Worm (Caenorhabditis elegans) whole organism, late embryonic: ENCODE results near the gene C03E10.3.

Experiments used
- C08G9.2 ChIP-seq: sonication (generic microtip); optimal IDR thresholded peaks from 2 replicates; lab custom pipeline; 2016; ENCODE audit warnings: mild to moderate bottlenecking, missing genetic modification characterization, moderate library complexity, missing compliant biosample characterization
- C38D4.7 ChIP-seq: fragments of 200-800 bp; sonication (Bioruptor generic); optimal IDR thresholded peaks from 2 replicates; lab custom pipeline; 2018; ENCODE audit warnings: mild to moderate bottlenecking, missing genetic modification characterization, moderate library complexity, missing compliant biosample characterization
- K02D7.2 ChIP-seq: sonication (generic microtip); optimal IDR thresholded peaks from 2 replicates; lab custom pipeline; 2017; ENCODE audit warnings: mild to moderate bottlenecking, missing genetic modification characterization, missing compliant biosample characterization
- K09A11.1 ChIP-seq: sonication (generic microtip); optimal IDR thresholded peaks from 2 replicates; lab custom pipeline; 2017; ENCODE audit warnings: antibody characterized with exemption, mild to moderate bottlenecking, missing genetic modification characterization, missing compliant biosample characterization; ENCODE audit not compliant: insufficient read depth
- Y22D7AL.16 ChIP-seq: sonication (generic microtip); optimal IDR thresholded peaks from 2 replicates; lab custom pipeline; 2016; ENCODE audit warnings: missing genetic modification characterization, missing compliant biosample characterization
- ceh-14 ChIP-seq: sonication (generic microtip); optimal IDR thresholded peaks from 2 replicates; lab custom pipeline; 2016; ENCODE audit warnings: missing genotype, missing genetic modification characterization, missing compliant biosample characterization
- ceh-2 ChIP-seq: sonication (generic microtip); optimal IDR thresholded peaks from 2 replicates; lab custom pipeline; 2016; ENCODE audit warnings: missing genotype, missing genetic modification characterization, missing compliant biosample characterization
- ceh-22 ChIP-seq: sonication (generic microtip); optimal IDR thresholded peaks from 2 replicates; lab custom pipeline; 2017; ENCODE audit warnings: missing biosample characterization, missing genetic modification characterization
- ceh-30 ChIP-seq: fragments of 150-350 bp; optimal IDR thresholded peaks from 2 replicates; lab custom pipeline; 2014; ENCODE audit warnings: missing biosample characterization, missing genetic modification characterization
- ceh-31 ChIP-seq: sonication (generic microtip); optimal IDR thresholded peaks from 2 replicates; lab custom pipeline; 2016; ENCODE audit warnings: missing genetic modification characterization, missing compliant biosample characterization
- ceh-48 ChIP-seq: sonication (generic microtip); optimal IDR thresholded peaks from 2 replicates; lab custom pipeline; 2016; ENCODE audit warnings: missing genetic modification characterization, inconsistent platforms, missing compliant biosample characterization
- ceh-6 ChIP-seq: fragments of 200-800 bp; sonication (Bioruptor generic); optimal IDR thresholded peaks from 2 replicates; lab custom pipeline; 2018; ENCODE audit warnings: mild to moderate bottlenecking, missing genetic modification characterization, missing compliant biosample characterization
- ceh-9 ChIP-seq: sonication (generic microtip); optimal IDR thresholded peaks from 2 replicates; lab custom pipeline; 2016; ENCODE audit warnings: mild to moderate bottlenecking, missing genetic modification characterization, inconsistent platforms, missing compliant biosample characterization
- dmd-4 ChIP-seq: sonication (generic microtip); optimal IDR thresholded peaks from 2 replicates; lab custom pipeline; 2016; ENCODE audit warnings: borderline replicate concordance, missing genetic modification characterization, missing compliant biosample characterization
- elt-2 ChIP-seq: sonication (generic microtip); optimal IDR thresholded peaks from 2 replicates; lab custom pipeline; 2016; ENCODE audit warnings: missing genetic modification reagents, missing genetic modification characterization, missing compliant biosample characterization
- ets-4 ChIP-seq: sonication (generic microtip); optimal IDR thresholded peaks from 2 replicates; lab custom pipeline; 2016; ENCODE audit warnings: missing genetic modification characterization, missing compliant biosample characterization
- fkh-6 ChIP-seq: sonication (generic microtip); optimal IDR thresholded peaks from 2 replicates; lab custom pipeline; 2016; ENCODE audit warnings: missing genetic modification characterization, missing compliant biosample characterization
- gmeb-2 ChIP-seq: sonication (generic microtip); optimal IDR thresholded peaks from 2 replicates; lab custom pipeline; 2016; ENCODE audit warnings: missing genetic modification characterization, inconsistent platforms, missing compliant biosample characterization
- hlh-30 ChIP-seq: sonication (generic microtip); optimal IDR thresholded peaks from 2 replicates; lab custom pipeline; 2017; ENCODE audit warnings: antibody characterized with exemption, missing genetic modification characterization, missing compliant biosample characterization; ENCODE audit not compliant: insufficient read depth
- lim-6 ChIP-seq: sonication (generic microtip); optimal IDR thresholded peaks from 2 replicates; lab custom pipeline; 2016; ENCODE audit warnings: missing genetic modification characterization, missing compliant biosample characterization
- lin-11 ChIP-seq: fragments of 200-800 bp; sonication (Bioruptor generic); optimal IDR thresholded peaks from 2 replicates; lab custom pipeline; 2018; ENCODE audit warnings: mild to moderate bottlenecking, missing genetic modification characterization, missing compliant biosample characterization
- mec-3 ChIP-seq: sonication (generic microtip); optimal IDR thresholded peaks from 2 replicates; lab custom pipeline; 2016; ENCODE audit warnings: borderline replicate concordance, missing genetic modification characterization, missing compliant biosample characterization
- npax-4 ChIP-seq: sonication (generic microtip); optimal IDR thresholded peaks from 2 replicates; lab custom pipeline; 2016; ENCODE audit warnings: missing genetic modification characterization, missing compliant biosample characterization
- pag-3 ChIP-seq: sonication (generic microtip); optimal IDR thresholded peaks from 2 replicates; lab custom pipeline; 2016; ENCODE audit warnings: missing compliant biosample characterization, missing genetic modification characterization, borderline replicate concordance
- pqm-1 ChIP-seq: sonication (generic microtip); optimal IDR thresholded peaks from 2 replicates; lab custom pipeline; 2016; ENCODE audit warnings: missing genetic modification characterization, missing compliant biosample characterization
- pros-1 ChIP-seq: fragments of 150-350 bp; optimal IDR thresholded peaks from 2 replicates; lab custom pipeline; 2014; ENCODE audit warnings: missing biosample characterization, missing genetic modification reagents, missing genetic modification characterization
- rnt-1 ChIP-seq: sonication (generic microtip); optimal IDR thresholded peaks from 2 replicates; lab custom pipeline; 2016; ENCODE audit warnings: missing genetic modification characterization, missing compliant biosample characterization
- sdc-2 ChIP-seq: sonication (generic microtip); optimal IDR thresholded peaks from 2 replicates; lab custom pipeline; 2016; ENCODE audit warnings: missing genotype, missing genetic modification characterization, missing compliant biosample characterization
- sox-4 ChIP-seq: sonication (generic microtip); optimal IDR thresholded peaks from 2 replicates; lab custom pipeline; 2017; ENCODE audit warnings: mild to moderate bottlenecking, missing genetic modification characterization, inconsistent platforms, missing compliant biosample characterization
- syd-9 ChIP-seq: sonication (generic microtip); optimal IDR thresholded peaks from 2 replicates; lab custom pipeline; 2016; ENCODE audit warnings: mild to moderate bottlenecking, missing genetic modification characterization, moderate library complexity, missing compliant biosample characterization
- tbx-7 ChIP-seq: sonication (generic microtip); optimal IDR thresholded peaks from 2 replicates; lab custom pipeline; 2016; ENCODE audit warnings: missing genotype, missing genetic modification characterization, missing compliant biosample characterization
- unc-3 ChIP-seq, 2 experiments: fragments of 200-800 bp in 1 of 2; sonication (Bioruptor generic) in 1 of 2; sonication (generic microtip) in 1 of 2; conservative IDR thresholded peaks in 1 of 2; optimal IDR thresholded peaks in 1 of 2; 2 replicates each; pipeline versions ENCODE4 v1.3.6 to Lab custom; 2016 to 2022; ENCODE audit warnings: missing compliant biosample characterization in 2 of 2, missing genetic modification characterization in 2 of 2, missing genetic modification reagents in 1 of 2
- unc-86 ChIP-seq: sonication (generic microtip); optimal IDR thresholded peaks from 2 replicates; lab custom pipeline; 2016; ENCODE audit warnings: missing genetic modification characterization, missing compliant biosample characterization

Gene C03E10.3

DNA sequence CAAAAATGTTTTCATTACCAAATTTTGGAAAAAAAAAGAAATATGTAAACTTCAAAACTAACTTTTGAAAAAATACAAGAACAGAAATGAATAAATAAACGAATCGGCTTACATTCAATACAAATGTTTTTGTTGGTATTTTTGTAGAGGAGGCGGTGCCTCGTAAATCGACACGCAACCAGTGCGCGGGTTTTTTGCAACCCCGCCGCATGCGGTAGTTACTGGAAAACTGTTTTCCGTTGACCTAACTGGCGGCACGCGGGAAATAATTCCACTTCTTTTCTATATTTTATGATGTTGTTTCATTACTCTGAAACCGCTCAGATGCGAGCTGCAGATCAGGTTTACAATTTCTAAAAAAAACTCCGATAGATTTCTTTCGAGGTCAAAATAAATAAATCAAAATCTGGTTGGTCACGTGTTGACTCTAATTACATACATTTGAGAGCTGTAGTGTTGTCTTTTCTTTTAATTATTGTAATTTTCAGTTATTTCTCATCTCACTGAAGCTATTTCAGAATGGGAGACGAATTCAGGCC is 47.0 kb upstream of the C03E10.3 start, which contains the start of the genes dvc-1 and ima-1 (continued):
- TF ChIP-seq C38D4.7 = peak; percentile 64
- peak; percentile 85 for TF ChIP-seq ceh-14 (tag; lab: Kevin White, UChicago)
- peak; percentile 72 for TF ChIP-seq K09A11.1 (tag; lab: Kevin White, UChicago)
- TF ChIP-seq ceh-6 (GFP tag; lab: Kevin White, UChicago) = peak; percentile 65
- no peak for TF ChIP-seq ceh-30 (tag; lab: Kevin White, UChicago)
- TF ChIP-seq hlh-30 (tag; lab: Kevin White, UChicago) = peak; percentile 70
- no peak for TF ChIP-seq dmd-4 (tag; lab: Kevin White, UChicago)
- peak; percentile 82 for TF ChIP-seq ceh-31 (tag; lab: Kevin White, UChicago)
- peak; percentile 65 for TF ChIP-seq sox-4 (tag; lab: Kevin White, UChicago)
- TF ChIP-seq K02D7.2 = peak; percentile 62
- TF ChIP-seq pag-3 (tag; lab: Kevin White, UChicago) = no peak
- peak; percentile 27 for TF ChIP-seq ceh-48 (tag; lab: Kevin White, UChicago)
- peak; percentile 79 for TF ChIP-seq fkh-6 (tag; lab: Kevin White, UChicago)
- TF ChIP-seq unc-86 (tag; lab: Kevin White, UChicago) = peak; percentile 73
- TF ChIP-seq pros-1 (tag; lab: Kevin White, UChicago) = no peak
- TF ChIP-seq elt-2 (tag; lab: Kevin White, UChicago) = peak; percentile 90
- TF ChIP-seq sdc-2 (tag; lab: Kevin White, UChicago) = peak; percentile 53
- TF ChIP-seq ceh-9 (tag; lab: Kevin White, UChicago) = no peak
- peak; percentile 17 for TF ChIP-seq lin-11 (tag; lab: Kevin White, UChicago)

DNA sequence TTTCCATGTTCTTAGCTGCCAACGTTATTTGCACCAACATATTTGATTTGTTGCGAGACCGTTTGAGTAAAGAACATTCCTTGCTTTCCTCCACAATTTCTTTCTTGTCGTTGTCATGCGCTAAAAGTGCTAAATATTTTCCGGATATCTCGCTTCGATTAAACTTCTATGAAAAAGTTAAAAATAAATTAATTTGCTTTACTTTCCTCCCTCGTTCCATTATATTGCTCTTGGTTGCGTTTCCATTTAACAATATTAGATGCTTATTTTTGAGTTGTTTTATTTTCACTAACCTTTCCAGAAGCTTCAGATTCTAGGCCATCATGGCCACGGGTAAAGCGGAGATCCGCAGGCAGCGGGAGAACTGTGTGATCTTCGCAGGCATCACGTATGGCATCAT is 44.6 kb upstream of the C03E10.3 start, which contains the start of gene pgap-1:
pgap-1 (plus strand) TSS at position 301 of the 400 bp plus-strand sequence.
- no peak for TF ChIP-seq sox-4 (tag; lab: Kevin White, UChicago)

DNA sequence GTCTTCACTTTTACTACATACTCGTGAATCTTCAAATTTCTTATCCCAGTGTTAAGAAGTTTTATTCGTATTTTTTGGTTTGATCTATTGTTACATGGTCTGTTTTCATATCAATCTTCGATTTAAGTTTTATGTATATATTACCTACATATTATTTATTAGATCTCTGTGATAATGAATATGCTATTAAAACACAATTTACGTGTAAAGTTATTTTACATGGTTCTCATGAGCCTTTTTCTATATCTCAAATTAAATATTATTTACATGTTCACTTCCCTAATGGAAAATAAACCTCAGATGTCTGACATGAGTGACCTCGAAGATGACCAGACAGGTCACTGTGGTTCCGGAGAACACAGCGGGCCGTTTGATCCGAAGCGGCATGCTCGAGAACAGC is 41.7 kb upstream of the C03E10.3 start, which contains the start of gene mxl-1:
mxl-1 (plus strand) TSS at position 301 of the 400 bp plus-strand sequence.
- TF ChIP-seq rnt-1 (tag; lab: Kevin White, UChicago) = no peak
- TF ChIP-seq elt-2 (tag; lab: Kevin White, UChicago) = no peak
- TF ChIP-seq lim-6 (tag; lab: Kevin White, UChicago) = no peak
- TF ChIP-seq syd-9 (tag; lab: Kevin White, UChicago) = no peak
- no peak for TF ChIP-seq npax-4 (tag; lab: Kevin White, UChicago)
- no peak for TF ChIP-seq unc-3 (GFP tag; conservative IDR thresholded peaks at IDR 0.05; lab: Robert Waterston, UW)
- TF ChIP-seq unc-3 (tag; optimal IDR thresholded peaks at IDR 0.05; lab: Kevin White, UChicago) = no peak
- no peak for TF ChIP-seq ets-4 (tag; lab: Kevin White, UChicago)
- no peak for TF ChIP-seq ceh-22 (tag; lab: Kevin White, UChicago)

DNA sequence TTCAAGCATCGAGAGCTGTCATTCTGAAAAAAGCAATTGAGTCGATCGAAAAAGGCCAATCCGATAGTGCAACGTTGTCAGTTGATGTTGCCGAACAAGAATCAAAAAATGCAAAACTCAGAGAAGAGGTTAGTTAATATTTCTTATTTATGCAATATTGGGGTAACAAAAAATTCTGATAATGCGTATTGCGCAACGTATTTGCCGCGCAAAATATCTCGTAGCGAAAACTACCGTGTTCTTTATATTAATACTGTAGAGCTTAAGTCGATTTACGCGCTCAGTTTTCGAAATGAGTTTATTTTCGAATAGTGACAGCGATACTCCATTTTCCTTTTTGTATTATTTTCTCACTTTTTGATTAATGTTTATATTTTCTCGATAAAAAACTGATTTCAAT is 41.2 kb upstream of the C03E10.3 start:
- TF ChIP-seq ceh-31 (tag; lab: Kevin White, UChicago) = no peak
- TF ChIP-seq gmeb-2 = no peak
- no peak for TF ChIP-seq ceh-2 (tag; lab: Kevin White, UChicago)
- TF ChIP-seq C08G9.2 (tag; lab: Kevin White, UChicago) = no peak
- no peak for TF ChIP-seq npax-4 (tag; lab: Kevin White, UChicago)

DNA sequence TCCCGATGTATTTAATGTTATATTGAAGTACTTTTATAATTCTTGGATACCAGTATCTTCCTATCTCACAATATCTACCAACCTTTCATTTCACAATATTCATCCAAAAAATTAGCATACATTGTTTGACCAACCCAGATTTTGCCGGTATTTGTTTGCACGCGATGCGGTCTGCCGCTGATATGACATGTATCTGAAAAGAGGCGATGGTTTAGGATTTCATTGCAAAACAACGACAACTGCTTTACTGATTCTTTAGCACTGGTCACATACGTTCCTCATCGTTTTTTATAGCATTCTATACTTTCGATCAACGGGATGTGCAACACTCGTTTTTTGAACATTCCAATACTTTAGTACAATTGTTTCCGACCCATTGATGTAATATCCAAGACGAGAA is 38.4 kb upstream of the C03E10.3 start, which contains the start of gene mam-4:
mam-4 (plus strand) TSS at position 301 of the 400 bp plus-strand sequence.
- no peak for TF ChIP-seq lin-11 (tag; lab: Kevin White, UChicago)
- no peak for TF ChIP-seq Y22D7AL.16 (tag; lab: Kevin White, UChicago)
- TF ChIP-seq syd-9 (tag; lab: Kevin White, UChicago) = no peak
- no peak for TF ChIP-seq tbx-7 (tag; lab: Kevin White, UChicago)
- no peak for TF ChIP-seq mec-3 (tag; lab: Kevin White, UChicago)
- TF ChIP-seq pqm-1 = no peak
